Worm (Caenorhabditis elegans): Measurements from ENCODE around the gene srw-69.

DNA sequence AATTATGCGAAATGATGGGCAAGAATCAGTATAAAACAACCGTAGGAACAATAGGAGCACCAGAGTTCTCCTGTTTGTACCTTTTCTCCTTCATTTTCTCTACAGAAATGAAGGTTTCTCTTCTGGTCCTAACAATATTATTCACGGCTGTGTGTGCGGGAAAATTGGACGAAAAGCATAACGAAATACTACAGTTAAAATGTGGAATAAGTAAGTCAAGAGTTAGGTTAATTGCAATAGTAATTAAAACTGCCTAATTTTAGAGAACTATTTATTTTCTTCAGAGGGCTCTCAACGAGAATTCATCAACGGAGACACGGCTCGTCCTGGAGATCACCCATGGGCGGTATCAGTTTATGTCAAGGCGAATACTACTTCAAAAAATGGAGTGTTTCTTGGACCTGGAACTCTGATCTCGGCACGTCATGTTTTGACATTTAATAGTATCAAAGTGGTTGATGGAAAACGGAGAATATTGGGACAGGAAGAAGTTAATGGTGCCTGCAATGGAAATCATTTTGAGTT, 20.6 kb upstream of the srw-69 start, which contains the start of gene try-12:
- TF ChIP-seq ref-1 (GFP tag; conservative IDR thresholded peaks at IDR 0.05) (no peak), med-1 (GFP tag; optimal IDR thresholded peaks at IDR 0.05; ENCODE audit: insufficient read depth) (no peak), flt-1 (GFP tag; IDR thresholded peaks at IDR 0.05) (no peak), ztf-23 (GFP tag; IDR thresholded peaks at IDR 0.05) (no peak)
